Worm (Caenorhabditis elegans): ENCODE results near the gene JC8.7.

DNA sequence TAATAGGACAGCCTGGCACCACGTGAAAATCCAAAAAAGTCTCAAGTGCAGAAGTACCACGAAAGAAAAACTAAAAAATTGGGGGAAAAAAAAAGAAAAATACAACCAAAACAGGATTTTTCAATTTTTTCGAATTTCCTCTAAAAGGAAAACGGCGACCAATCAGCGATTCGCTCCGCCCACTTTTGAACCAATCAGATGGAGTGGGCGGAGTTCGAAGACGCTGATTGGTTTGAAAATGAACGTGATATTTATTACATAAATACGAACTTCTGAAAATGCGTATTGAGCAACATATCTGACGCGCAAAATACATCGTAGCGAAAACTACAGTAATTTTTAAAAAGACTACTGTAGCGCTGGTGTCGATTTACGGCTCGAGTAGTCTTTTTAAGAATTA, 21.3 kb downstream of the JC8.7 start:
- TF ChIP-seq athp-1 (tag; optimal IDR thresholded peaks at IDR 0.05) (no peak), F33H1.4 (GFP tag; IDR thresholded peaks at IDR 0.05) (no peak), unc-62 (GFP tag; optimal IDR thresholded peaks at IDR 0.05) (no peak), ama-1 (optimal IDR thresholded peaks at IDR 0.05) (no peak), ama-1 (GFP tag; optimal IDR thresholded peaks at IDR 0.05) (no peak), dpl-1 (GFP tag; optimal IDR thresholded peaks at IDR 0.05) (no peak), gei-17 (GFP tag; optimal IDR thresholded peaks at IDR 0.05) (no peak), egl-44 (GFP tag; IDR thresholded peaks at IDR 0.05) (no peak), mxl-1 (tag; optimal IDR thresholded peaks at IDR 0.05) (no peak)
